Worm (Caenorhabditis elegans) whole organism, midembryonic: ENCODE results near the gene ugt-44.

Source experiments
- cog-1 ChIP-seq: sonication (generic microtip); optimal IDR thresholded peaks from 2 replicates; lab custom pipeline; 2016; ENCODE audit warnings: missing genetic modification characterization, missing compliant biosample characterization
- flt-1 ChIP-seq: fragments of 200-800 bp; sonication (Bioruptor generic); IDR thresholded peaks from 2 replicates; pipeline ENCODE4 v1.3.6; 2022; ENCODE audit warnings: missing genetic modification characterization, missing compliant biosample characterization
- ref-1 ChIP-seq: fragments of 200-800 bp; sonication (Bioruptor generic); conservative IDR thresholded peaks from 2 replicates; pipeline ENCODE4 v1.3.6; 2022; ENCODE audit warnings: missing genetic modification reagents, missing genetic modification characterization, missing compliant biosample characterization
- ztf-29 ChIP-seq: fragments of 200-800 bp; sonication (Bioruptor generic); IDR thresholded peaks from 2 replicates; pipeline ENCODE4 v1.3.6; 2022; ENCODE audit warnings: missing genetic modification reagents, missing genetic modification characterization, missing compliant biosample characterization

ce11 chrIV:10422230-10422629, 47.3 kb upstream of the ugt-44 start:
- TF ChIP-seq flt-1 (GFP tag; lab: Robert Waterston, UW) (no peak), cog-1 (tag; lab: Kevin White, UChicago) (no peak), ztf-29 (GFP tag; lab: Robert Waterston, UW) (no peak), ref-1 (no peak)
